Worm (Caenorhabditis elegans): ENCODE measurements around the gene lys-4.
A peak's percentile ranks its signal among the peaks of the same experiment; 100 is the strongest.

Gene lys-4

ce11 chrIV:11635437-11636408 lies 12.7 kb upstream of the lys-4 start, which contains the start of gene mars-1 (continued):
- TF ChIP-seq zip-4 (GFP tag; optimal IDR thresholded peaks at IDR 0.05) (no peak), nhr-76 (tag; optimal IDR thresholded peaks at IDR 0.05) (no peak), skn-1 (tag; optimal IDR thresholded peaks at IDR 0.05) (peak; percentile 34), sox-4 (tag; optimal IDR thresholded peaks at IDR 0.05) (peak; percentile 40), elt-3 (tag; optimal IDR thresholded peaks at IDR 0.05) (peak in 1 of 6 experiments; percentile 14), hpl-2 (GFP tag; optimal IDR thresholded peaks at IDR 0.05) (peak; percentile 68), unc-86 (tag; optimal IDR thresholded peaks at IDR 0.05) (peak; percentile 56), ceh-88 (GFP tag; IDR thresholded peaks at IDR 0.05) (peak; percentile 60; the same call in 1 of the 2 replicates), zag-1 (tag; optimal IDR thresholded peaks at IDR 0.05) (no peak)

DNA sequence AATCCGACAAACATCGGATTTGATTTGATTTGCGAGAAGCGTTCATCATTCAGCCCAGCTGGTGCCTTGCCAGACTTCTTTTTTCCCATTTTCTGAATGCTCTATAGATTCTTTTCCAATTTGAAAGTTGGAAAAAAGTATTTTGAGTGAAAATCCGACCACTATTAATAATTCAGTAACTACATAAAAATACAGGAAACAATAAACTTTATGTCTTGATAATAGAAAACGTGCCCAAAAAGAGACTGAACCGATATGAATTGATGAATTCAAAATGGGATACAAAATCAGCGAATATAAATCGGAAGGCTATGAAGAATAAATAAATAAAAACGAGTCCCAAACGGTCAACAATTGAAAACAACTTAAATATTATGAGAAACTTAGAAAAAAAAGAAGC lies 8.8 kb upstream of the lys-4 start, which contains the start of gene F58B3.4:
Gene F58B3.4 (minus strand): TSS at position 101 of the 400 bp plus-strand sequence.
- no peak for TF ChIP-seq elt-3 (tag; optimal IDR thresholded peaks at IDR 0.05)
- no peak for TF ChIP-seq xbp-1 (tag; optimal IDR thresholded peaks at IDR 0.05)
- no peak for TF ChIP-seq aly-2 (tag; optimal IDR thresholded peaks at IDR 0.05)
- TF ChIP-seq efl-1 (optimal IDR thresholded peaks at IDR 0.05): no peak
- TF ChIP-seq efl-1 (GFP tag; optimal IDR thresholded peaks at IDR 0.05 in 1 of 2): no peak
- no peak for TF ChIP-seq vab-15 (tag; optimal IDR thresholded peaks at IDR 0.05)

DNA sequence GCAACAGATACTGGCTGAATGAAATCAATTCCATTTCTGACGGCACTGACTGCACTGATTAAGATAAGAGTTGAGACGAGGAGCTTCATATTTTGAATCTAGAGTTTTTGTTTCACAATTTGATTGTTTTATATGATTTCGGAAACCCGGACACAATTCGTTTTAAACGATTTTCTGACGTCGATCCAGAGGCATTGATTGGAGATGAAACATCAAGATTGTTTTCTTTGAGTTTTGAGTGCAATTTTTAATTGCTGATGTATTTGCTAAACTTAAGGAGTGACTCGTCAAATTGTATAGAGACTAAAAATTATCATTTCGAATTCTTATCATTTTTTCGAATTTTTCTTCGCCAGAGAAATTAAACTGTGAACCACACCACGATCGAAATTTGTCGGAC lies 4.9 kb upstream of the lys-4 start, which contains the start of gene lys-6:
Gene lys-6 (minus strand): TSS at position 101 of the 400 bp plus-strand sequence.
- no peak for TF ChIP-seq efl-1 (optimal IDR thresholded peaks at IDR 0.05)
- peak in 1 of 2 experiments; percentile 68 for TF ChIP-seq efl-1 (GFP tag; optimal IDR thresholded peaks at IDR 0.05 in 1 of 2)
- no peak for TF ChIP-seq pqm-1 (tag; optimal IDR thresholded peaks at IDR 0.05)

DNA sequence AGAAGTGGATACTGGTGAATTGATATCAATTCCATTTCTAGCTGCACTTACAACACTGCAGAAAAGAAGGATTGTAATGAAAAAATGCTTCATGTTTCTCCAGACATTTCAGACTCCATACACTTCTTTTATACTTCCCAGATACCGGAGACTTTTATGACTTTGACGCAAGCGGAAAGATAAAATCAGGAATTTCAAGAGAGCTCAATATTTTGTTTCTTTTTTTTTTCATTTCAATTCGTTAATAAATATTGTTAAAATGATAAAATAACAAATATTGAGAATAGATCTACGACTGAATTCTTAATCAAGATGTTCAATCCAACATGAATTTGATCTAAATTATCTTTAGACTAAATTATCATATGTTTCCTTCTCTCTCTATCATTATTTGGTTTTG lies 2.5 kb upstream of the lys-4 start, which contains the start of gene lys-5:
Gene lys-5 (minus strand): TSS at position 101 of the 400 bp plus-strand sequence.
- TF ChIP-seq tlp-1 (tag; optimal IDR thresholded peaks at IDR 0.05) (no peak), nhr-84 (tag; optimal IDR thresholded peaks at IDR 0.05) (no peak), nhr-237 (tag; optimal IDR thresholded peaks at IDR 0.05) (no peak), pqm-1 (tag; optimal IDR thresholded peaks at IDR 0.05) (no peak), Y116A8C.19 (tag; optimal IDR thresholded peaks at IDR 0.05; ENCODE audit: borderline replicate concordance) (no peak), hpl-2 (GFP tag; optimal IDR thresholded peaks at IDR 0.05) (no peak), irx-1 (tag; optimal IDR thresholded peaks at IDR 0.05) (no peak), mab-9 (GFP tag; IDR thresholded peaks at IDR 0.05) (no peak), F16B12.6 (tag; optimal IDR thresholded peaks at IDR 0.05) (no peak), efl-3 (GFP tag; optimal IDR thresholded peaks at IDR 0.05) (no peak), efl-1 (optimal IDR thresholded peaks at IDR 0.05) (no peak), efl-1 (GFP tag; optimal IDR thresholded peaks at IDR 0.05 in 1 of 2) (no peak), sox-4 (tag; optimal IDR thresholded peaks at IDR 0.05) (no peak), alr-1 (tag; optimal IDR thresholded peaks at IDR 0.05; ENCODE audit: borderline replicate concordance) (no peak), unc-86 (tag; optimal IDR thresholded peaks at IDR 0.05) (no peak), aha-1 (tag; optimal IDR thresholded peaks at IDR 0.05) (no peak), unc-98 (GFP tag; IDR thresholded peaks at IDR 0.05) (no peak)

DNA sequence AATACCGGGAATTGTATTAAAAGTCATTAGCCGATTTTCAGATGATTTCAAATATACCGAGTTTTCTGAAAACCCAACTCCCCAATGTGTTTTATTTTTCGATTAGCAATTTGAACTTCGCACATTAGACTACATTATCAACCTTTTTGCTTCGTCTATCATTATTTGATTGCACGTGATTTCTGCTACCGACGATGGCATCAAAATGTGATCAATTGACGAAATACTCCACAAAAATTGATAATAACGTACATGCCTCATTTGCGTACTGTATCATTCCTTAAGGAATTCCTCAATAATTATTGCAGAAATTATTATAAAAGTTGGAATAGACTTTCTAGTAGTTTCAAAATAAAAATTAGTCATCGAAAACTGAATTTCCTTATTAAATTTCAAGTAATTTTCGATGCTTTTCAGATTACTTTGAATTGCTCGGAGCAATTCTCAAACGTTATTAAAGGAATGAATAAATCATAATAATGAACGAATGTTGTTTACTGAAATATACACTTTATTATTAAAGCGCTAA lies 849 bp upstream of the lys-4 start:
- no peak for TF ChIP-seq blmp-1 (tag; optimal IDR thresholded peaks at IDR 0.05)
- no peak for TF ChIP-seq snpc-4 (tag; optimal IDR thresholded peaks at IDR 0.05)
- no peak for TF ChIP-seq sup-37 (GFP tag; optimal IDR thresholded peaks at IDR 0.05)
- no peak for TF ChIP-seq ceh-63 (GFP tag; optimal IDR thresholded peaks at IDR 0.05)
- no peak for TF ChIP-seq pax-3 (tag; optimal IDR thresholded peaks at IDR 0.05)
- no peak for TF ChIP-seq pqm-1 (tag; optimal IDR thresholded peaks at IDR 0.05)
- TF ChIP-seq mep-1 (tag; optimal IDR thresholded peaks at IDR 0.05): no peak
- TF ChIP-seq elt-2 (tag; optimal IDR thresholded peaks at IDR 0.05): peak; percentile 72
- no peak for TF ChIP-seq C04F5.9 (tag; optimal IDR thresholded peaks at IDR 0.05)
- TF ChIP-seq lin-35 (GFP tag; optimal IDR thresholded peaks at IDR 0.05): peak in 1 of 2 experiments; percentile 4
- no peak for TF ChIP-seq jun-1 (tag; optimal IDR thresholded peaks at IDR 0.05)
- peak; percentile 38 for TF ChIP-seq nhr-20 (tag; optimal IDR thresholded peaks at IDR 0.05)
- TF ChIP-seq nhr-11 (tag; optimal IDR thresholded peaks at IDR 0.05): no peak
- TF ChIP-seq xbp-1 (tag; optimal IDR thresholded peaks at IDR 0.05): no peak
- no peak for TF ChIP-seq nhr-76 (tag; optimal IDR thresholded peaks at IDR 0.05)

All from whole organism, L1 larva.